Worm (Caenorhabditis elegans) whole organism, L2 larva: ENCODE measurements around the gene sor-1.
A peak's percentile ranks its signal among the peaks of the same experiment; 100 is the strongest.

Experiments
- R02D3.7 ChIP-seq: fragments of 150-350 bp; optimal IDR thresholded peaks from 2 replicates; lab custom pipeline; 2014; ENCODE audit warnings: missing biosample characterization, missing genetic modification characterization
- ZK546.5 ChIP-seq: sonication (generic microtip); optimal IDR thresholded peaks from 2 replicates; lab custom pipeline; 2017; ENCODE audit warnings: missing biosample characterization, missing genetic modification characterization
- ama-1 ChIP-seq: fragments of 150-350 bp; optimal IDR thresholded peaks from 2 replicates; lab custom pipeline; 2018; ENCODE audit warnings: inconsistent platforms
- blmp-1 ChIP-seq: sonication (generic microtip); optimal IDR thresholded peaks from 2 replicates; lab custom pipeline; 2017; ENCODE audit warnings: missing genetic modification characterization, mild to moderate bottlenecking, missing compliant biosample characterization, antibody characterized with exemption, moderate library complexity; ENCODE audit not compliant: insufficient read depth
- ceh-82 ChIP-seq: fragments of 150-350 bp; optimal IDR thresholded peaks from 2 replicates; lab custom pipeline; 2014; ENCODE audit warnings: missing biosample characterization, missing genetic modification characterization
- mab-5 ChIP-seq: fragments of 150-350 bp; optimal IDR thresholded peaks from 2 replicates; lab custom pipeline; 2014; ENCODE audit warnings: missing biosample characterization, missing genetic modification characterization
- nhr-10 ChIP-seq: sonication (generic microtip); optimal IDR thresholded peaks from 2 replicates; lab custom pipeline; 2017; ENCODE audit warnings: missing biosample characterization, missing genetic modification characterization
- skn-1 ChIP-seq: sonication (generic microtip); optimal IDR thresholded peaks from 2 replicates; lab custom pipeline; 2017; ENCODE audit warnings: missing biosample characterization, missing genetic modification characterization
- unc-39 ChIP-seq: fragments of 150-350 bp; optimal IDR thresholded peaks from 2 replicates; lab custom pipeline; 2014; ENCODE audit warnings: missing biosample characterization, missing genetic modification characterization

DNA sequence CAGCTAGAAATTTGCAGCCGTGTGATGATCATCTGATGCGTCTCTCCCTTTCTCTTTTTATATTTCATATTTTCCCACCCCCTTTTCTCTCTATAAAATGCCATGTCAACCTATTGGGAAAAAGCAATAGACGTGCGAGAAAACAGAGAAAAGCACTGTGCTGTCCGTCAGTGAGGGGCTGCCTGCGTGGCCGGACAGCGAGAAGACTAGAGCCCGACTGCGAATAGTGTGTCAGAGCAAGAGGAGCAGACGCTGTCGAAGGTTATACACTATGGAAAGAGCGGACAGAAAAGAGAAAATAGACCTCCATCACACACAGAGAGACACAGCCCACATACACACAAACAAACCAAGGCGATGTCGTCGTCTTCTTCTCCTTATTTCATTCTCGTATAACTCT lies 7.1 kb downstream of the sor-1 start:
- TF ChIP-seq blmp-1 (tag; lab: Kevin White, UChicago) = peak; percentile 55
- TF ChIP-seq R02D3.7 (tag; lab: Kevin White, UChicago) = no peak
- no peak for TF ChIP-seq unc-39 (tag; lab: Kevin White, UChicago)
- peak; percentile 5 for TF ChIP-seq skn-1
- TF ChIP-seq mab-5 (tag; lab: Kevin White, UChicago) = no peak
- no peak for TF ChIP-seq ceh-82 (tag; lab: Kevin White, UChicago)
- no peak for TF ChIP-seq ama-1 (lab: Kevin White, UChicago)
- no peak for TF ChIP-seq ZK546.5 (tag; lab: Kevin White, UChicago)
- TF ChIP-seq nhr-10 (tag; lab: Kevin White, UChicago) = no peak
